Worm (Caenorhabditis elegans): ENCODE measurements around the gene fbxb-25.

- TF ChIP-seq nhr-23 (tag; optimal IDR thresholded peaks at IDR 0.05) (no peak), tbx-2 (tag; optimal IDR thresholded peaks at IDR 0.05) (no peak), nhr-11 (tag; optimal IDR thresholded peaks at IDR 0.05) (no peak), nhr-77 (tag; optimal IDR thresholded peaks at IDR 0.05) (no peak)
Observed at ce11 chrII:1635969-1636368, 47.9 kb upstream of the fbxb-25 start.

Data from whole organism, L3 larva.